Worm (Caenorhabditis elegans) whole organism, L3 larva: ENCODE results near the gene cyp-44A1.

Experiments used
- aly-2 ChIP-seq: fragments of 150-350 bp; optimal IDR thresholded peaks from 2 replicates; lab custom pipeline; 2014; ENCODE audit warnings: missing biosample characterization, missing genetic modification characterization
- ama-1 ChIP-seq: fragments of 150-350 bp; optimal IDR thresholded peaks from 2 replicates; lab custom pipeline; 2018
- ceh-16 ChIP-seq: sonication (generic microtip); optimal IDR thresholded peaks from 2 replicates; lab custom pipeline; 2017; ENCODE audit warnings: missing biosample characterization, missing genetic modification characterization
- ceh-9 ChIP-seq: sonication (generic microtip); optimal IDR thresholded peaks from 2 replicates; lab custom pipeline; 2018; ENCODE audit warnings: missing biosample characterization, missing genetic modification characterization
- daf-12 ChIP-seq: fragments of 150-350 bp; optimal IDR thresholded peaks from 2 replicates; lab custom pipeline; 2014; ENCODE audit warnings: missing biosample characterization, missing genetic modification reagents, missing genetic modification characterization
- elt-2 ChIP-seq: sonication (generic microtip); optimal IDR thresholded peaks from 2 replicates; lab custom pipeline; 2016; ENCODE audit warnings: missing genetic modification reagents, mild to moderate bottlenecking, missing genetic modification characterization, missing compliant biosample characterization
- fkh-10 ChIP-seq: sonication (generic microtip); optimal IDR thresholded peaks from 2 replicates; lab custom pipeline; 2017; ENCODE audit warnings: missing biosample characterization, missing genetic modification reagents, missing genetic modification characterization
- fkh-2 ChIP-seq: fragments of 150-350 bp; optimal IDR thresholded peaks from 2 replicates; lab custom pipeline; 2014; ENCODE audit warnings: missing biosample characterization, missing genetic modification reagents, missing genetic modification characterization
- fos-1 ChIP-seq: fragments of 150-350 bp; optimal IDR thresholded peaks from 2 replicates; lab custom pipeline; 2014; ENCODE audit warnings: missing biosample characterization, missing genetic modification characterization
- hmg-11 ChIP-seq: sonication (generic microtip); optimal IDR thresholded peaks from 2 replicates; lab custom pipeline; 2016; ENCODE audit warnings: missing genetic modification characterization, missing compliant biosample characterization
- jun-1 ChIP-seq: fragments of 150-350 bp; optimal IDR thresholded peaks from 2 replicates; lab custom pipeline; 2014; ENCODE audit warnings: missing biosample characterization, missing genetic modification reagents, missing genetic modification characterization
- lin-15B ChIP-seq: fragments of 150-350 bp; optimal IDR thresholded peaks from 2 replicates; lab custom pipeline; 2014; ENCODE audit warnings: missing biosample characterization, missing genetic modification characterization
- nhr-11 ChIP-seq: fragments of 150-350 bp; optimal IDR thresholded peaks from 2 replicates; lab custom pipeline; 2014; ENCODE audit warnings: missing biosample characterization, missing genetic modification characterization
- nhr-12 ChIP-seq: fragments of 150-350 bp; optimal IDR thresholded peaks from 2 replicates; lab custom pipeline; 2014; ENCODE audit warnings: missing biosample characterization, missing genetic modification characterization
- nhr-23 ChIP-seq: fragments of 150-350 bp; optimal IDR thresholded peaks from 2 replicates; lab custom pipeline; 2014; ENCODE audit warnings: missing biosample characterization, missing genetic modification reagents, missing genetic modification characterization
- nhr-28 ChIP-seq: fragments of 150-350 bp; optimal IDR thresholded peaks from 2 replicates; lab custom pipeline; 2014; ENCODE audit warnings: missing biosample characterization, missing genetic modification characterization
- nhr-43 ChIP-seq: sonication (generic microtip); optimal IDR thresholded peaks from 2 replicates; lab custom pipeline; 2016; ENCODE audit warnings: mild to moderate bottlenecking, missing genetic modification characterization, missing compliant biosample characterization; ENCODE audit not compliant: poor library complexity, severe bottlenecking
- nhr-76 ChIP-seq: fragments of 150-350 bp; sonication (generic microtip); optimal IDR thresholded peaks from 5 replicates; lab custom pipeline; 2014; ENCODE audit warnings: missing biosample characterization, missing genetic modification characterization
- nhr-77 ChIP-seq: fragments of 150-350 bp; optimal IDR thresholded peaks from 2 replicates; lab custom pipeline; 2014; ENCODE audit warnings: missing biosample characterization, missing genetic modification characterization
- pha-4 ChIP-seq: fragments of 150-350 bp; optimal IDR thresholded peaks from 2 replicates; lab custom pipeline; 2014; ENCODE audit warnings: missing biosample characterization, missing genetic modification reagents, missing genetic modification characterization
- pqm-1 ChIP-seq: fragments of 150-350 bp; optimal IDR thresholded peaks from 2 replicates; lab custom pipeline; 2017; ENCODE audit warnings: missing biosample characterization, missing genetic modification characterization, inconsistent platforms
- skn-1 ChIP-seq: fragments of 150-350 bp; optimal IDR thresholded peaks from 2 replicates; lab custom pipeline; 2014; ENCODE audit warnings: missing biosample characterization, missing genetic modification characterization
- unc-39 ChIP-seq: sonication (generic microtip); optimal IDR thresholded peaks from 4 replicates; lab custom pipeline; 2017; ENCODE audit warnings: missing biosample characterization, missing genetic modification characterization
- unc-62 ChIP-seq: fragments of 150-350 bp; sonication (generic microtip); optimal IDR thresholded peaks from 4 replicates; lab custom pipeline; 2014; ENCODE audit warnings: missing biosample characterization, missing genetic modification reagents, missing genetic modification characterization

cyp-44A1 gene

DNA sequence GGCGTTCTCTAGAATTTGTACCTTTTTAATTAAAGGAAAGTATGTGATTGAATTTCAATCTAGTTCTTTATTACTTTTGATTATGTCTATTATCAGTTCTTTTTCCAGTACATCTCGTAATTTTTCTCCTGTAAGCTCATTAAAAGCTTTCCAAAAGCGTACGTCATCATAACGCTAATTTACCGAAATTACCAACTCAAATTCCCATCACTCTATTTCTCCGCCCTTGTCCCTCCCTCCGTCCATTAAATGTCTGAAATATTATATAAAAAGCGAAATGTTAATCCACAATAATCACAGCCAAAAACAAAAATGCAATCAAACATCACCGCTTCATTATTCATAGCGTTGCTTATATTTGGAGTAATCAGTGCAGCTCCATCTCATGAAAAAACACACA is 50.5 kb downstream of the cyp-44A1 start, which contains the start of gene ins-12:
Gene ins-12, plus strand, starts transcription at position 301 of the 400 bp plus-strand sequence.
- TF ChIP-seq nhr-77 (tag; lab: Kevin White, UChicago) (no peak), unc-39 (tag; lab: Kevin White, UChicago) (no peak), pha-4 (tag; lab: Kevin White, UChicago) (no peak), nhr-28 (no peak), daf-12 (tag; lab: Kevin White, UChicago) (no peak), skn-1 (tag; lab: Kevin White, UChicago) (no peak), jun-1 (no peak), ceh-16 (tag; lab: Kevin White, UChicago) (no peak), fos-1 (tag; lab: Kevin White, UChicago) (no peak), nhr-11 (tag; lab: Kevin White, UChicago) (no peak), nhr-23 (tag; lab: Kevin White, UChicago) (no peak), nhr-76 (tag; lab: Kevin White, UChicago) (no peak), hmg-11 (no peak), aly-2 (no peak), unc-62 (GFP tag; lab: Kevin White, UChicago) (no peak), nhr-12 (tag; lab: Kevin White, UChicago) (no peak), nhr-43 (tag; lab: Kevin White, UChicago) (no peak), ceh-9 (tag; lab: Kevin White, UChicago) (no peak), fkh-2 (tag; lab: Kevin White, UChicago) (no peak)

DNA sequence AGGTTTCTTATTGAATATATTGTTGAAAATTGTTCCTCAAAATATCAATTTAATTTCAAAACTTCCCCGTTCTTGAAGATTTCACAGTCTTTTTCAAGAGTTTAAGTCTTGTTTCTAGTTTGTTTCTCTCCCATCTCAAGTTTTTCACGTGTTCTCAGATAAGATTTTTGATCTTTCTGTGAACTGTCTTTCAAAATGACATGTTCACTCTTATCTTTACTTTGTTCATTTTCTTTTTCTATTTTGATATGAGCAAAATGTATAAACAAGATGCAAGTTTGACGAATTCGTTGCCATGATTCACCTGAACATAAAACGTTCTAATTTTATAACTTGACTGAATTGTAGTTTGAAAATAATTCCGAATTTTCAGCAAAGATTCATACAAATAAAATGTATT is 50.9 kb downstream of the cyp-44A1 start:
- peak; percentile 24 for TF ChIP-seq pqm-1 (tag; lab: Kevin White, UChicago)
- no peak for TF ChIP-seq ama-1 (lab: Kevin White, UChicago)
- TF ChIP-seq lin-15B, result no peak
- TF ChIP-seq nhr-11 (tag; lab: Kevin White, UChicago), result no peak
- peak; percentile 33 for TF ChIP-seq elt-2 (tag; lab: Kevin White, UChicago)

DNA sequence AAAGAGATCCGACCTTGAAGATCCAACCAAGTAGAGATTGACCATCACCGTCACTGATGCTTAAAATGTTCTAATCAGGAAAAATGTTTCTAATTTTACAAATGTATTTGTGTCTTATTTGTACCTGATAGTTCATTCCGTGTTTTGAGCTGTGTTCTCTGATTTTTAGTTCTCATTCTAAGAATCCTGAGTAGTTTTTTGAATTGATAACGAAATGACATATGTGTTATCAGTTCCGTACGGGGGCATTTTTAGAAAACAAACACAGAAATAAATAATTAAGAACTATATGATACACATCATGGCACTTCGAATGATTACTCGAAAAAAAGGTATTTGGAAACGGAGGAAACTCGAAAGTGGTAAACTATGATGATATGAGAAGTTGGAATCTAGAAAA is 51.7 kb downstream of the cyp-44A1 start:
- TF ChIP-seq fkh-10 (no peak), elt-2 (tag; lab: Kevin White, UChicago) (peak; percentile 72), jun-1 (no peak), ceh-9 (tag; lab: Kevin White, UChicago) (no peak)
